Fruit fly (Drosophila melanogaster) whole organism, prepupa: ENCODE data around the gene Cp7Fc.

Source experiments
- CG10631 ChIP-seq: fragments of 200-800 bp; sonication (Bioruptor generic); optimal IDR thresholded peaks from 2 replicates; lab custom pipeline; 2016; ENCODE audit warnings: missing biosample characterization, missing genetic modification characterization
- CG10669 ChIP-seq: fragments of 200-800 bp; sonication (Bioruptor generic); optimal IDR thresholded peaks from 3 replicates; lab custom pipeline; 2018; ENCODE audit warnings: missing biosample characterization, mild to moderate bottlenecking, missing genetic modification characterization, moderate library complexity
- CG11294 ChIP-seq: fragments of 200-800 bp; sonication (Bioruptor generic); IDR thresholded peaks from 2 replicates; pipeline ENCODE4 v1.3.6; 2022; ENCODE audit warnings: missing biosample characterization, missing genetic modification characterization
- CG11762 ChIP-seq: fragments of 200-800 bp; sonication (Bioruptor generic); optimal IDR thresholded peaks from 3 replicates; lab custom pipeline; 2016; ENCODE audit warnings: missing biosample characterization, missing genetic modification characterization; ENCODE audit not compliant: insufficient read depth
- CG11902 ChIP-seq: fragments of 200-800 bp; sonication (Bioruptor generic); optimal IDR thresholded peaks from 3 replicates; lab custom pipeline; 2016; ENCODE audit warnings: missing biosample characterization, missing genetic modification characterization
- CG15336 ChIP-seq: fragments of 200-800 bp; sonication (Bioruptor generic); IDR thresholded peaks from 2 replicates; pipeline ENCODE4 v1.3.6; 2022; ENCODE audit warnings: missing biosample characterization, missing genetic modification characterization
- CG1621 ChIP-seq: fragments of 200-800 bp; sonication (Bioruptor generic); optimal IDR thresholded peaks from 3 replicates; lab custom pipeline; 2018; ENCODE audit warnings: missing biosample characterization, mild to moderate bottlenecking, missing genetic modification characterization
- CG3032 ChIP-seq: fragments of 200-800 bp; optimal IDR thresholded peaks from 2 replicates; lab custom pipeline; 2019; ENCODE audit warnings: missing biosample characterization, mild to moderate bottlenecking, missing genetic modification characterization, moderate library complexity
- CG31627 ChIP-seq: fragments of 200-800 bp; sonication (Bioruptor generic); optimal IDR thresholded peaks from 3 replicates; lab custom pipeline; 2016; ENCODE audit warnings: missing biosample characterization, missing genetic modification characterization
- CG32006 ChIP-seq: fragments of 200-800 bp; sonication (Bioruptor generic); optimal IDR thresholded peaks from 3 replicates; lab custom pipeline; 2017; ENCODE audit warnings: missing biosample characterization, mild to moderate bottlenecking, missing genetic modification characterization
- CG3919 ChIP-seq: fragments of 200-800 bp; sonication (Bioruptor generic); optimal IDR thresholded peaks from 3 replicates; lab custom pipeline; 2016; ENCODE audit warnings: missing biosample characterization, missing genetic modification characterization
- CG4318 ChIP-seq: fragments of 200-800 bp; sonication (Bioruptor generic); optimal IDR thresholded peaks from 3 replicates; lab custom pipeline; 2017; ENCODE audit warnings: missing biosample characterization, mild to moderate bottlenecking, missing genetic modification characterization
- CG6163 ChIP-seq: fragments of 200-800 bp; sonication (Bioruptor generic); IDR thresholded peaks from 3 replicates; pipeline ENCODE4 v1.3.6; 2022; ENCODE audit warnings: missing biosample characterization, missing genetic modification characterization
- CG6276 ChIP-seq: fragments of 200-800 bp; sonication (Bioruptor generic); optimal IDR thresholded peaks from 2 replicates; lab custom pipeline; 2017; ENCODE audit warnings: missing biosample characterization, mild to moderate bottlenecking, missing genetic modification characterization
- CG6792 ChIP-seq: fragments of 200-800 bp; sonication (Bioruptor generic); optimal IDR thresholded peaks from 3 replicates; lab custom pipeline; 2016; ENCODE audit warnings: missing biosample characterization, missing genetic modification characterization
- CG6854 ChIP-seq: fragments of 200-800 bp; sonication (Bioruptor generic); optimal IDR thresholded peaks from 2 replicates; lab custom pipeline; 2017; ENCODE audit warnings: missing biosample characterization, mild to moderate bottlenecking, missing genetic modification characterization
- CG8119 ChIP-seq: fragments of 200-800 bp; sonication (Bioruptor generic); IDR thresholded peaks from 3 replicates; pipeline ENCODE4 v1.3.6; 2022; ENCODE audit warnings: missing biosample characterization, missing genetic modification characterization
- CG8632 ChIP-seq: fragments of 200-800 bp; sonication (Bioruptor generic); optimal IDR thresholded peaks from 3 replicates; lab custom pipeline; 2016; ENCODE audit warnings: missing biosample characterization, missing genetic modification characterization
- CG9139 ChIP-seq: fragments of 200-800 bp; sonication (Bioruptor generic); optimal IDR thresholded peaks from 3 replicates; lab custom pipeline; 2017; ENCODE audit warnings: missing biosample characterization, mild to moderate bottlenecking, missing genetic modification characterization
- Eip78C ChIP-seq: fragments of 200-800 bp; sonication (Bioruptor generic); peaks from one replicate; lab custom pipeline; 2016; ENCODE audit warnings: missing biosample characterization, missing genetic modification characterization
- Eip93F ChIP-seq: fragments of 200-800 bp; sonication (Bioruptor generic); optimal IDR thresholded peaks from 2 replicates; lab custom pipeline; 2016; ENCODE audit warnings: missing biosample characterization, mild to moderate bottlenecking, missing genetic modification characterization
- Ets21C ChIP-seq: fragments of 200-800 bp; sonication (Bioruptor generic); optimal IDR thresholded peaks from 3 replicates; lab custom pipeline; 2016; ENCODE audit warnings: missing biosample characterization, missing genetic modification characterization
- Ets96B ChIP-seq: fragments of 200-800 bp; optimal IDR thresholded peaks from 2 replicates; lab custom pipeline; 2019; ENCODE audit warnings: missing biosample characterization, mild to moderate bottlenecking, missing genetic modification characterization, moderate library complexity
- Gug ChIP-seq: fragments of 200-800 bp; sonication (Bioruptor generic); IDR thresholded peaks from 2 replicates; pipeline ENCODE4 v1.3.6; 2022; ENCODE audit warnings: missing biosample characterization, missing genetic modification characterization
- Hr38 ChIP-seq: sonication (Bioruptor generic); optimal IDR thresholded peaks from 2 replicates; lab custom pipeline; 2016; ENCODE audit warnings: missing biosample characterization, missing genetic modification characterization
- Hr39 ChIP-seq: fragments of 200-800 bp; sonication (Bioruptor generic); optimal IDR thresholded peaks from 2 replicates; lab custom pipeline; 2016; ENCODE audit warnings: missing biosample characterization, missing genetic modification characterization
- Hr4 ChIP-seq: fragments of 200-800 bp; sonication (Bioruptor generic); optimal IDR thresholded peaks from 3 replicates; lab custom pipeline; 2016; ENCODE audit warnings: missing biosample characterization, missing genetic modification characterization
- Lpt ChIP-seq: fragments of 200-800 bp; sonication (Bioruptor generic); optimal IDR thresholded peaks from 3 replicates; lab custom pipeline; 2016; ENCODE audit warnings: missing biosample characterization, missing genetic modification characterization
- Met ChIP-seq: fragments of 200-800 bp; sonication (Bioruptor generic); optimal IDR thresholded peaks from 3 replicates; lab custom pipeline; 2016; ENCODE audit warnings: missing biosample characterization, missing genetic modification characterization
- OdsH ChIP-seq: fragments of 200-800 bp; sonication (Bioruptor generic); optimal IDR thresholded peaks from 3 replicates; lab custom pipeline; 2016; ENCODE audit warnings: missing biosample characterization, missing genetic modification characterization
- Smox ChIP-seq: fragments of 200-800 bp; sonication (Bioruptor generic); optimal IDR thresholded peaks from 3 replicates; lab custom pipeline; 2016; ENCODE audit warnings: missing biosample characterization, missing genetic modification characterization
- Sox102F ChIP-seq: fragments of 200-800 bp; sonication (Bioruptor generic); optimal IDR thresholded peaks from 2 replicates; lab custom pipeline; 2016; ENCODE audit warnings: missing biosample characterization, mild to moderate bottlenecking, missing genetic modification characterization
- Sox14 ChIP-seq: fragments of 200-800 bp; sonication (Bioruptor generic); optimal IDR thresholded peaks from 3 replicates; lab custom pipeline; 2016; ENCODE audit warnings: missing biosample characterization, missing genetic modification characterization
- Sox15 ChIP-seq: fragments of 200-800 bp; sonication (Bioruptor generic); optimal IDR thresholded peaks from 3 replicates; lab custom pipeline; 2016; ENCODE audit warnings: missing biosample characterization, missing genetic modification characterization
- acj6 ChIP-seq: fragments of 200-800 bp; sonication (Bioruptor generic); optimal IDR thresholded peaks from 3 replicates; lab custom pipeline; 2016; ENCODE audit warnings: missing biosample characterization, missing genetic modification characterization
- cyc ChIP-seq: fragments of 200-800 bp; sonication (Bioruptor generic); optimal IDR thresholded peaks from 3 replicates; lab custom pipeline; 2016; ENCODE audit warnings: missing biosample characterization, missing genetic modification characterization
- dac ChIP-seq: fragments of 200-800 bp; sonication (Bioruptor generic); optimal IDR thresholded peaks from 2 replicates; lab custom pipeline; 2017; ENCODE audit warnings: missing biosample characterization, mild to moderate bottlenecking, missing genetic modification characterization
- eg ChIP-seq: fragments of 200-800 bp; sonication (Bioruptor generic); IDR thresholded peaks from 3 replicates; pipeline ENCODE4 v1.3.6; 2022; ENCODE audit warnings: missing biosample characterization, missing genetic modification characterization
- esn ChIP-seq: fragments of 200-800 bp; sonication (Bioruptor generic); optimal IDR thresholded peaks from 2 replicates; lab custom pipeline; 2016; ENCODE audit warnings: missing biosample characterization, mild to moderate bottlenecking, missing genetic modification characterization, moderate library complexity
- fd85E ChIP-seq: fragments of 200-800 bp; sonication (Bioruptor generic); optimal IDR thresholded peaks from 3 replicates; lab custom pipeline; 2016; ENCODE audit warnings: missing biosample characterization, missing genetic modification characterization
- net ChIP-seq: fragments of 200-800 bp; sonication (Bioruptor generic); optimal IDR thresholded peaks from 3 replicates; lab custom pipeline; 2016; ENCODE audit warnings: missing biosample characterization, missing genetic modification characterization
- pdm3 ChIP-seq: fragments of 200-800 bp; sonication (Bioruptor generic); optimal IDR thresholded peaks from 3 replicates; lab custom pipeline; 2016; ENCODE audit warnings: missing biosample characterization, missing genetic modification characterization
- salr ChIP-seq, 2 experiments: fragments of 200-800 bp; sonication (Bioruptor generic); optimal IDR thresholded peaks; 3 replicates each; lab custom pipeline; 2016 to 2018; ENCODE audit warnings: missing biosample characterization in 2 of 2, missing genetic modification characterization in 2 of 2, mild to moderate bottlenecking in 1 of 2
- spab ChIP-seq: fragments of 200-800 bp; sonication (Bioruptor generic); optimal IDR thresholded peaks from 2 replicates; lab custom pipeline; 2017; ENCODE audit warnings: missing biosample characterization, mild to moderate bottlenecking, missing genetic modification characterization, missing genetic modification reagents
- ss ChIP-seq, 2 experiments: fragments of 200-800 bp; sonication (Bioruptor generic); optimal IDR thresholded peaks; 2 replicates in 1 of 2; 3 replicates in 1 of 2; lab custom pipeline; 2017 to 2018; ENCODE audit warnings: mild to moderate bottlenecking in 2 of 2, missing biosample characterization in 2 of 2, missing genetic modification characterization in 2 of 2, moderate library complexity in 1 of 2
- topi ChIP-seq: fragments of 200-800 bp; sonication (Bioruptor generic); optimal IDR thresholded peaks from 3 replicates; lab custom pipeline; 2016; ENCODE audit warnings: missing biosample characterization, missing genetic modification characterization
- vri ChIP-seq: fragments of 200-800 bp; sonication (Bioruptor generic); optimal IDR thresholded peaks from 3 replicates; lab custom pipeline; 2016; ENCODE audit warnings: missing biosample characterization, mild to moderate bottlenecking, missing genetic modification characterization

Gene Cp7Fc

dm6 chrX:8521492-8521891 lies 44.6 kb downstream of the Cp7Fc start:
- TF ChIP-seq spab (GFP tag; lab: Kevin White, UChicago): no peak
- no peak for TF ChIP-seq Hr38
- no peak for TF ChIP-seq CG1621 (tag; lab: Kevin White, UChicago)
- peak; percentile 72 for TF ChIP-seq CG15336 (GFP tag; lab: Robert Waterston, UW)
- no peak for TF ChIP-seq Eip93F (GFP tag; lab: Kevin White, UChicago)
- TF ChIP-seq CG6276: peak; percentile 67
- TF ChIP-seq CG6163 (GFP tag; lab: Robert Waterston, UW): peak; percentile 28; the same call in 1 of the 3 replicates
- TF ChIP-seq ss (GFP tag; optimal IDR thresholded peaks at IDR 0.05; lab: Kevin White, UChicago): no peak
- TF ChIP-seq Sox14: no peak
- no peak for TF ChIP-seq Sox102F (GFP tag; lab: Kevin White, UChicago)
- TF ChIP-seq cyc (GFP tag; lab: Kevin White, UChicago): no peak
- no peak for TF ChIP-seq Smox (GFP tag; lab: Kevin White, UChicago)
- TF ChIP-seq salr (GFP tag; optimal IDR thresholded peaks at IDR 0.05; lab: Kevin White, UChicago): peak in 1 of 2 experiments; percentile 10
- peak; percentile 62 for TF ChIP-seq Eip78C (GFP tag; lab: Kevin White, UChicago)
- TF ChIP-seq net (GFP tag; lab: Kevin White, UChicago): no peak
- TF ChIP-seq CG3919 (GFP tag; lab: Kevin White, UChicago): no peak
- peak; percentile 10 for TF ChIP-seq dac (GFP tag; lab: Kevin White, UChicago)
- no peak for TF ChIP-seq CG6792 (GFP tag; lab: Kevin White, UChicago)
- peak; percentile 52 for TF ChIP-seq Gug (GFP tag; lab: Robert Waterston, UW)
- peak; percentile 71 for TF ChIP-seq CG32006 (GFP tag; lab: Kevin White, UChicago)
- TF ChIP-seq Ets96B (tag; lab: Kevin White, UChicago): no peak
- TF ChIP-seq OdsH (GFP tag; lab: Kevin White, UChicago): peak; percentile 13
- peak; percentile 16 for TF ChIP-seq acj6
- TF ChIP-seq CG9139 (GFP tag; lab: Kevin White, UChicago): no peak
- TF ChIP-seq CG10631: no peak
- TF ChIP-seq CG8119: peak; percentile 71
- TF ChIP-seq pdm3: no peak
- TF ChIP-seq Lpt: peak; percentile 52
- no peak for TF ChIP-seq CG11762 (GFP tag; lab: Kevin White, UChicago)
- TF ChIP-seq CG11902 (GFP tag; lab: Kevin White, UChicago): no peak
- peak; percentile 67; the same call in 2 of the 3 replicates for TF ChIP-seq eg
- TF ChIP-seq Sox15 (GFP tag; lab: Kevin White, UChicago): no peak
- no peak for TF ChIP-seq fd85E (GFP tag; lab: Kevin White, UChicago)
- no peak for TF ChIP-seq CG8632 (GFP tag; lab: Kevin White, UChicago)
- peak; percentile 66 for TF ChIP-seq Hr4 (GFP tag; lab: Kevin White, UChicago)
- peak; percentile 38 for TF ChIP-seq CG4318
- 0 out of 2 replicates have a peak, but pooled peaks have one; percentile 13 for TF ChIP-seq CG11294 (GFP tag; lab: Robert Waterston, UW)

- TF ChIP-seq CG3032 (tag; lab: Kevin White, UChicago) (no peak), CG10669 (GFP tag; lab: Kevin White, UChicago) (no peak), Gug (GFP tag; lab: Robert Waterston, UW) (no peak), esn (peak; percentile 16), CG9139 (GFP tag; lab: Kevin White, UChicago) (no peak), Hr4 (GFP tag; lab: Kevin White, UChicago) (no peak), Hr39 (GFP tag; lab: Kevin White, UChicago) (no peak), CG11762 (GFP tag; lab: Kevin White, UChicago) (no peak), CG11902 (GFP tag; lab: Kevin White, UChicago) (no peak), CG8632 (GFP tag; lab: Kevin White, UChicago) (peak; percentile 14), Sox14 (no peak), cyc (GFP tag; lab: Kevin White, UChicago) (no peak), CG10631 (no peak), CG6854 (GFP tag; lab: Kevin White, UChicago) (no peak), dac (GFP tag; lab: Kevin White, UChicago) (no peak), Met (GFP tag; lab: Kevin White, UChicago) (peak; percentile 22), topi (GFP tag; lab: Kevin White, UChicago) (no peak), eg (peak; percentile 37; the same call in 1 of the 3 replicates), CG4318 (no peak), CG3919 (GFP tag; lab: Kevin White, UChicago) (no peak), CG15336 (GFP tag; lab: Robert Waterston, UW) (peak; percentile 35; the same call in 1 of the 2 replicates), Ets21C (GFP tag; lab: Kevin White, UChicago) (no peak), net (GFP tag; lab: Kevin White, UChicago) (no peak), Sox102F (GFP tag; lab: Kevin White, UChicago) (peak; percentile 14), Ets96B (tag; lab: Kevin White, UChicago) (no peak), vri (GFP tag; lab: Kevin White, UChicago) (peak; percentile 12), Sox15 (GFP tag; lab: Kevin White, UChicago) (no peak), acj6 (no peak), CG31627 (GFP tag; lab: Kevin White, UChicago) (no peak), CG8119 (peak; percentile 35; the same call in 1 of the 3 replicates), Eip93F (GFP tag; lab: Kevin White, UChicago) (no peak), CG11294 (GFP tag; lab: Robert Waterston, UW) (no peak), fd85E (GFP tag; lab: Kevin White, UChicago) (no peak)
Observed at dm6 chrX:8522504-8522903, 45.6 kb downstream of the Cp7Fc start.
